Worm (Caenorhabditis elegans) whole organism, L4 larva: ENCODE results near the gene scb-1.

ENCODE experiments used
- F10B5.3 ChIP-seq: sonication (generic microtip); optimal IDR thresholded peaks from 2 replicates; lab custom pipeline; 2016; ENCODE audit warnings: mild to moderate bottlenecking, missing genetic modification characterization, missing compliant biosample characterization
- F26F4.8 ChIP-seq: fragments of 200-800 bp; sonication (Bioruptor generic); conservative IDR thresholded peaks from 2 replicates; pipeline ENCODE4 v1.3.6; 2022; ENCODE audit warnings: missing genetic modification characterization, missing compliant biosample characterization
- F49E8.2 ChIP-seq: sonication (generic microtip); optimal IDR thresholded peaks from 2 replicates; lab custom pipeline; 2016; ENCODE audit warnings: missing compliant biosample characterization, mild to moderate bottlenecking, missing genetic modification characterization, borderline replicate concordance
- T26A8.4 ChIP-seq: fragments of 200-800 bp; sonication (Bioruptor generic); IDR thresholded peaks from 2 replicates; pipeline ENCODE4 v1.3.6; 2022; ENCODE audit warnings: missing genetic modification characterization, missing compliant biosample characterization
- Y75B8A.6 ChIP-seq: fragments of 200-800 bp; sonication (Bioruptor generic); IDR thresholded peaks from 2 replicates; pipeline ENCODE4 v1.3.6; 2022; ENCODE audit warnings: missing genetic modification reagents, missing genetic modification characterization, missing compliant biosample characterization
- aha-1 ChIP-seq: fragments of 150-350 bp; peaks from one replicate; lab custom pipeline; 2014; ENCODE audit warnings: missing biosample characterization, missing genetic modification characterization
- aly-2 ChIP-seq: sonication (generic microtip); optimal IDR thresholded peaks from 2 replicates; lab custom pipeline; 2018; ENCODE audit warnings: missing biosample characterization, missing genetic modification characterization
- ama-1 ChIP-seq: fragments of 150-350 bp; optimal IDR thresholded peaks from 2 replicates; lab custom pipeline; 2014; ENCODE audit warnings: inconsistent platforms, mixed read lengths
- attf-4 ChIP-seq: sonication (generic microtip); optimal IDR thresholded peaks from 3 replicates; lab custom pipeline; 2017; ENCODE audit warnings: missing biosample characterization, missing genetic modification characterization
- ceh-20 ChIP-seq: fragments of 200-800 bp; sonication (Bioruptor generic); IDR thresholded peaks from 2 replicates; pipeline ENCODE4 v1.3.6; 2022; ENCODE audit warnings: missing genetic modification reagents, missing genetic modification characterization, missing compliant biosample characterization
- cey-2 ChIP-seq: sonication (generic microtip); optimal IDR thresholded peaks from 3 replicates; lab custom pipeline; 2017; ENCODE audit warnings: missing genetic modification characterization, mild to moderate bottlenecking, missing compliant biosample characterization, antibody characterized with exemption, borderline replicate concordance; ENCODE audit not compliant: insufficient read depth
- daf-16 ChIP-seq, 3 experiments: sonication (generic microtip); optimal IDR thresholded peaks; 2 replicates each; lab custom pipeline; 2016 to 2017; ENCODE audit warnings: missing genetic modification characterization in 3 of 3, missing genetic modification reagents in 3 of 3, mild to moderate bottlenecking in 2 of 3, missing compliant biosample characterization in 2 of 3, missing biosample characterization in 1 of 3, moderate library complexity in 1 of 3
- daf-19 ChIP-seq: fragments of 200-800 bp; sonication (Bioruptor generic); conservative IDR thresholded peaks from 2 replicates; pipeline ENCODE4 v1.3.6; 2022; ENCODE audit warnings: missing genetic modification characterization, missing compliant biosample characterization
- dmd-8 ChIP-seq: fragments of 200-800 bp; sonication (Bioruptor generic); IDR thresholded peaks from 2 replicates; pipeline ENCODE4 v1.3.6; 2022; ENCODE audit warnings: missing genetic modification characterization, missing compliant biosample characterization
- dmd-9 ChIP-seq: fragments of 200-800 bp; sonication (Bioruptor generic); IDR thresholded peaks from 2 replicates; pipeline ENCODE4 v1.3.6; 2022; ENCODE audit warnings: missing genetic modification reagents, missing genetic modification characterization, missing compliant biosample characterization
- dve-1 ChIP-seq: sonication (generic microtip); optimal IDR thresholded peaks from 2 replicates; lab custom pipeline; 2017; ENCODE audit warnings: antibody characterized with exemption, mild to moderate bottlenecking, missing genetic modification characterization, missing compliant biosample characterization; ENCODE audit not compliant: insufficient read depth
- egl-43 ChIP-seq: fragments of 200-800 bp; sonication (Bioruptor generic); IDR thresholded peaks from 2 replicates; pipeline ENCODE4 v1.3.6; 2022; ENCODE audit warnings: missing genetic modification reagents, missing genetic modification characterization, missing compliant biosample characterization
- fos-1 ChIP-seq: fragments of 150-350 bp; optimal IDR thresholded peaks from 2 replicates; lab custom pipeline; 2014; ENCODE audit warnings: missing biosample characterization, missing genetic modification characterization
- hif-1 ChIP-seq, 2 experiments: sonication (generic microtip); optimal IDR thresholded peaks; 2 replicates each; lab custom pipeline; 2016 to 2017; ENCODE audit warnings: missing compliant biosample characterization in 2 of 2, missing genetic modification characterization in 2 of 2, missing genetic modification reagents in 2 of 2, missing genotype in 2 of 2, mild to moderate bottlenecking in 1 of 2
- hlh-11 ChIP-seq: fragments of 200-800 bp; sonication (Bioruptor generic); optimal IDR thresholded peaks from 2 replicates; lab custom pipeline; 2018; ENCODE audit warnings: mild to moderate bottlenecking, missing genetic modification characterization, missing compliant biosample characterization
- hlh-30 ChIP-seq: sonication (generic microtip); optimal IDR thresholded peaks from 2 replicates; lab custom pipeline; 2017; ENCODE audit warnings: antibody characterized with exemption, mild to moderate bottlenecking, missing genetic modification characterization, missing compliant biosample characterization; ENCODE audit not compliant: insufficient read depth
- lin-13 ChIP-seq: fragments of 150-350 bp; optimal IDR thresholded peaks from 2 replicates; lab custom pipeline; 2014; ENCODE audit warnings: missing biosample characterization, missing genetic modification reagents, missing genetic modification characterization
- lin-38 ChIP-seq: fragments of 200-800 bp; sonication (Bioruptor generic); IDR thresholded peaks from 2 replicates; pipeline ENCODE4 v1.3.6; 2022; ENCODE audit warnings: missing genetic modification reagents, missing genetic modification characterization, missing compliant biosample characterization
- lir-3 ChIP-seq: sonication (generic microtip); optimal IDR thresholded peaks from 2 replicates; lab custom pipeline; 2016; ENCODE audit warnings: mild to moderate bottlenecking, missing genetic modification characterization, missing compliant biosample characterization
- mep-1 ChIP-seq: fragments of 150-350 bp; sonication (generic microtip); optimal IDR thresholded peaks from 3 replicates; lab custom pipeline; 2014; ENCODE audit warnings: missing biosample characterization, missing genetic modification characterization
- mxl-3 ChIP-seq: fragments of 200-800 bp; sonication (Bioruptor generic); optimal IDR thresholded peaks from 2 replicates; lab custom pipeline; 2018; ENCODE audit warnings: mild to moderate bottlenecking, missing genetic modification characterization, missing compliant biosample characterization
- nhr-102 ChIP-seq: sonication (generic microtip); optimal IDR thresholded peaks from 2 replicates; lab custom pipeline; 2016; ENCODE audit warnings: mild to moderate bottlenecking, missing genetic modification characterization, moderate library complexity, missing compliant biosample characterization
- nhr-11 ChIP-seq: fragments of 150-350 bp; optimal IDR thresholded peaks from 2 replicates; lab custom pipeline; 2014; ENCODE audit warnings: missing biosample characterization, missing genetic modification characterization
- nhr-237 ChIP-seq: sonication (generic microtip); optimal IDR thresholded peaks from 2 replicates; lab custom pipeline; 2017; ENCODE audit warnings: missing biosample characterization, missing genetic modification characterization
- nhr-25 ChIP-seq: sonication (generic microtip); optimal IDR thresholded peaks from 2 replicates; lab custom pipeline; 2017; ENCODE audit warnings: missing genetic modification characterization, mild to moderate bottlenecking, missing compliant biosample characterization, antibody characterized with exemption, moderate library complexity, borderline replicate concordance; ENCODE audit not compliant: insufficient read depth
- nhr-28 ChIP-seq: fragments of 150-350 bp; optimal IDR thresholded peaks from 2 replicates; lab custom pipeline; 2014; ENCODE audit warnings: missing biosample characterization, missing genetic modification characterization
- nhr-48 ChIP-seq: sonication (generic microtip); optimal IDR thresholded peaks from 2 replicates; lab custom pipeline; 2016; ENCODE audit warnings: mild to moderate bottlenecking, missing genetic modification characterization, missing compliant biosample characterization
- rbr-2 ChIP-seq: sonication (generic microtip); optimal IDR thresholded peaks from 2 replicates; lab custom pipeline; 2016; ENCODE audit warnings: missing genotype, missing genetic modification characterization, missing compliant biosample characterization
- spr-3 ChIP-seq: fragments of 200-800 bp; sonication (Bioruptor generic); optimal IDR thresholded peaks from 2 replicates; lab custom pipeline; 2018; ENCODE audit warnings: mild to moderate bottlenecking, missing genetic modification characterization, missing compliant biosample characterization
- unc-130 ChIP-seq: sonication (generic microtip); optimal IDR thresholded peaks from 2 replicates; lab custom pipeline; 2016; ENCODE audit warnings: missing genetic modification reagents, missing genetic modification characterization, missing compliant biosample characterization
- unc-62 ChIP-seq, 3 experiments: fragments of 150-350 bp in 1 of 3; sonication (generic microtip); optimal IDR thresholded peaks in 2 of 3; peaks in 1 of 3; 1 replicate in 1 of 3; 2 replicates in 2 of 3; lab custom pipeline; 2014 to 2017; ENCODE audit warnings: missing biosample characterization in 3 of 3, missing genetic modification characterization in 3 of 3, missing genetic modification reagents in 3 of 3, missing genotype in 1 of 3
- zfp-2 ChIP-seq: sonication (generic microtip); optimal IDR thresholded peaks from 2 replicates; lab custom pipeline; 2016; ENCODE audit warnings: mild to moderate bottlenecking, missing genetic modification characterization, missing compliant biosample characterization
- zfp-3 ChIP-seq: fragments of 200-800 bp; sonication (Bioruptor generic); conservative IDR thresholded peaks from 2 replicates; pipeline ENCODE4 v1.3.6; 2022; ENCODE audit warnings: missing genetic modification reagents, missing genetic modification characterization, missing compliant biosample characterization
- zip-11 ChIP-seq: fragments of 200-800 bp; sonication (Bioruptor generic); IDR thresholded peaks from 2 replicates; pipeline ENCODE4 v1.3.6; 2022; ENCODE audit warnings: missing genetic modification characterization, missing compliant biosample characterization

scb-1 gene

ce11 chrV:11148971-11149370, 29.5 kb upstream of the scb-1 start:
- no peak for TF ChIP-seq F10B5.3 (tag; lab: Kevin White, UChicago)
- peak; percentile 35 for TF ChIP-seq nhr-28 (tag; lab: Kevin White, UChicago)

ce11 chrV:11147780-11148144, 28.3 kb upstream of the scb-1 start:
- TF ChIP-seq unc-130 (GFP tag; lab: Kevin White, UChicago) = no peak
- TF ChIP-seq lin-13 (GFP tag; lab: Kevin White, UChicago) = no peak
- TF ChIP-seq unc-62 (GFP tag; optimal IDR thresholded peaks at IDR 0.05 in 1 of 2; lab: Kevin White, UChicago) = peak in 1 of 2 experiments; percentile 27
- no peak for TF ChIP-seq unc-62 (tag; optimal IDR thresholded peaks at IDR 0.05; lab: Kevin White, UChicago)
- no peak for TF ChIP-seq hlh-11 (tag; lab: Kevin White, UChicago)
- peak; percentile 71 for TF ChIP-seq nhr-48
- no peak for TF ChIP-seq dve-1 (tag; lab: Kevin White, UChicago)
- TF ChIP-seq F26F4.8 (GFP tag; lab: Robert Waterston, UW) = no peak
- peak; percentile 44 for TF ChIP-seq ama-1 (lab: Kevin White, UChicago)
- TF ChIP-seq ceh-20 (GFP tag; lab: Robert Waterston, UW) = no peak
- TF ChIP-seq mep-1 = peak; percentile 62
- TF ChIP-seq lin-38 (GFP tag; lab: Robert Waterston, UW) = no peak
- TF ChIP-seq nhr-237 (tag; lab: Kevin White, UChicago) = no peak
- peak; percentile 98 for TF ChIP-seq aha-1 (tag; lab: Kevin White, UChicago)
- TF ChIP-seq T26A8.4 = no peak; the same call in 1 of the 2 replicates
- TF ChIP-seq daf-19 (GFP tag; lab: Robert Waterston, UW) = no peak
- no peak for TF ChIP-seq daf-16 (GFP tag; optimal IDR thresholded peaks at IDR 0.05; lab: Kevin White, UChicago)
- TF ChIP-seq daf-16 (tag; optimal IDR thresholded peaks at IDR 0.05; lab: Kevin White, UChicago) = no peak
- no peak for TF ChIP-seq fos-1 (tag; lab: Kevin White, UChicago)
- TF ChIP-seq zip-11 (GFP tag; lab: Robert Waterston, UW) = no peak
- TF ChIP-seq zfp-3 (GFP tag; lab: Robert Waterston, UW) = peak; percentile 81; the same call in 1 of the 2 replicates
- TF ChIP-seq hlh-30 (tag; lab: Kevin White, UChicago) = peak; percentile 30
- peak; percentile 62 for TF ChIP-seq nhr-25
- no peak for TF ChIP-seq attf-4 (tag; lab: Kevin White, UChicago)
- no peak for TF ChIP-seq Y75B8A.6 (GFP tag; lab: Robert Waterston, UW)
- no peak for TF ChIP-seq dmd-8
- TF ChIP-seq egl-43 (GFP tag; lab: Robert Waterston, UW) = no peak
- no peak for TF ChIP-seq rbr-2 (tag; lab: Kevin White, UChicago)
- TF ChIP-seq cey-2 (tag; lab: Kevin White, UChicago) = peak; percentile 26
- no peak for TF ChIP-seq spr-3 (GFP tag; lab: Kevin White, UChicago)
- TF ChIP-seq aly-2 (tag; lab: Kevin White, UChicago) = no peak
- no peak for TF ChIP-seq zfp-2 (tag; lab: Kevin White, UChicago)
- TF ChIP-seq F49E8.2 (tag; lab: Kevin White, UChicago) = no peak
- peak; percentile 35 for TF ChIP-seq nhr-102 (tag; lab: Kevin White, UChicago)
- no peak for TF ChIP-seq lir-3
- TF ChIP-seq mxl-3 (GFP tag; lab: Kevin White, UChicago) = no peak
- no peak for TF ChIP-seq nhr-11 (tag; lab: Kevin White, UChicago)
- TF ChIP-seq hif-1 (tag; optimal IDR thresholded peaks at IDR 0.05; lab: Kevin White, UChicago) = no peak
- TF ChIP-seq dmd-9 (GFP tag; lab: Robert Waterston, UW) = no peak
